Worm (Caenorhabditis elegans) whole organism, early embryonic: ENCODE data around the gene K05B2.2.

ENCODE experiments used
- B0310.2 ChIP-seq: sonication (generic microtip); optimal IDR thresholded peaks from 2 replicates; lab custom pipeline; 2016; ENCODE audit warnings: mild to moderate bottlenecking, missing genetic modification characterization, missing compliant biosample characterization
- F13C5.2 ChIP-seq: sonication (generic microtip); optimal IDR thresholded peaks from 2 replicates; lab custom pipeline; 2017; ENCODE audit warnings: mild to moderate bottlenecking, missing genetic modification characterization, inconsistent platforms, missing compliant biosample characterization
- aly-1 ChIP-seq: sonication (generic microtip); optimal IDR thresholded peaks from 2 replicates; lab custom pipeline; 2016; ENCODE audit warnings: missing genetic modification characterization, missing compliant biosample characterization
- ama-1 ChIP-seq: fragments of 150-350 bp; optimal IDR thresholded peaks from 2 replicates; lab custom pipeline; 2014
- ceh-13 ChIP-seq: fragments of 200-800 bp; sonication (Bioruptor generic); optimal IDR thresholded peaks from 2 replicates; lab custom pipeline; 2018; ENCODE audit warnings: mild to moderate bottlenecking, missing genetic modification characterization, missing compliant biosample characterization
- ceh-36 ChIP-seq: sonication (generic microtip); optimal IDR thresholded peaks from 2 replicates; lab custom pipeline; 2016; ENCODE audit warnings: missing genetic modification characterization, inconsistent platforms, missing compliant biosample characterization
- ets-7 ChIP-seq: sonication (generic microtip); optimal IDR thresholded peaks from 2 replicates; lab custom pipeline; 2016; ENCODE audit warnings: missing genotype, missing genetic modification characterization, missing compliant biosample characterization
- flt-1 ChIP-seq: fragments of 200-800 bp; sonication (Bioruptor generic); IDR thresholded peaks from 2 replicates; pipeline ENCODE4 v1.3.6; 2022; ENCODE audit warnings: missing genetic modification characterization, missing compliant biosample characterization
- hmbx-1 ChIP-seq: sonication (generic microtip); optimal IDR thresholded peaks from 2 replicates; lab custom pipeline; 2016; ENCODE audit warnings: mild to moderate bottlenecking, missing genetic modification characterization, missing compliant biosample characterization
- hmg-4 ChIP-seq: fragments of 200-800 bp; sonication (Bioruptor generic); optimal IDR thresholded peaks from 2 replicates; lab custom pipeline; 2018; ENCODE audit warnings: mild to moderate bottlenecking, missing genetic modification characterization, missing compliant biosample characterization
- hnd-1 ChIP-seq: sonication (generic microtip); optimal IDR thresholded peaks from 2 replicates; lab custom pipeline; 2016; ENCODE audit warnings: missing genetic modification characterization, missing compliant biosample characterization
- pes-1 ChIP-seq: fragments of 200-800 bp; sonication (Bioruptor generic); IDR thresholded peaks from 2 replicates; pipeline ENCODE4 v1.3.6; 2022; ENCODE audit warnings: missing genetic modification reagents, missing genetic modification characterization, missing compliant biosample characterization
- scrt-1 ChIP-seq: fragments of 200-800 bp; sonication (Bioruptor generic); IDR thresholded peaks from 2 replicates; pipeline ENCODE4 v1.3.6; 2022; ENCODE audit warnings: missing genetic modification characterization, missing compliant biosample characterization
- sea-1 ChIP-seq: fragments of 200-800 bp; sonication (Bioruptor generic); conservative IDR thresholded peaks from 2 replicates; pipeline ENCODE4 v1.3.6; 2022; ENCODE audit warnings: missing genetic modification characterization, missing compliant biosample characterization
- tbx-11 ChIP-seq: fragments of 200-800 bp; sonication (Bioruptor generic); IDR thresholded peaks from 2 replicates; pipeline ENCODE4 v1.3.6; 2022; ENCODE audit warnings: missing genetic modification characterization, missing compliant biosample characterization
- tbx-37 ChIP-seq: fragments of 200-800 bp; sonication (Bioruptor generic); conservative IDR thresholded peaks from 2 replicates; pipeline ENCODE4 v1.3.6; 2022; ENCODE audit warnings: missing genetic modification reagents, missing genetic modification characterization, missing compliant biosample characterization
- tra-4 ChIP-seq: sonication (generic microtip); optimal IDR thresholded peaks from 2 replicates; lab custom pipeline; 2017; ENCODE audit warnings: missing genetic modification characterization, missing compliant biosample characterization

The K05B2.2 gene

ce11 chrX:4928118-4928517 lies 22.2 kb downstream of the K05B2.2 start:
- TF ChIP-seq aly-1 (tag; lab: Kevin White, UChicago) (no peak), pes-1 (no peak), hnd-1 (tag; lab: Kevin White, UChicago) (no peak), ceh-36 (tag; lab: Kevin White, UChicago) (no peak), B0310.2 (tag; lab: Kevin White, UChicago) (no peak), ama-1 (lab: Kevin White, UChicago) (no peak), sea-1 (GFP tag; lab: Robert Waterston, UW) (no peak), flt-1 (GFP tag; lab: Robert Waterston, UW) (no peak), F13C5.2 (no peak), tbx-11 (GFP tag; lab: Robert Waterston, UW) (no peak), ceh-13 (GFP tag; lab: Kevin White, UChicago) (no peak), tbx-37 (GFP tag; lab: Robert Waterston, UW) (no peak), scrt-1 (GFP tag; lab: Robert Waterston, UW) (no peak), tra-4 (no peak), hmbx-1 (no peak), ets-7 (tag; lab: Kevin White, UChicago) (no peak), hmg-4 (GFP tag; lab: Kevin White, UChicago) (no peak)

- TF ChIP-seq tra-4 (no peak), F13C5.2 (no peak), aly-1 (tag; lab: Kevin White, UChicago) (no peak), flt-1 (GFP tag; lab: Robert Waterston, UW) (no peak)
Observed at ce11 chrX:4929657-4930056, 23.8 kb downstream of the K05B2.2 start, which contains the start of gene mct-4. mct-4 (minus strand) TSS chrX:4929757.

DNA sequence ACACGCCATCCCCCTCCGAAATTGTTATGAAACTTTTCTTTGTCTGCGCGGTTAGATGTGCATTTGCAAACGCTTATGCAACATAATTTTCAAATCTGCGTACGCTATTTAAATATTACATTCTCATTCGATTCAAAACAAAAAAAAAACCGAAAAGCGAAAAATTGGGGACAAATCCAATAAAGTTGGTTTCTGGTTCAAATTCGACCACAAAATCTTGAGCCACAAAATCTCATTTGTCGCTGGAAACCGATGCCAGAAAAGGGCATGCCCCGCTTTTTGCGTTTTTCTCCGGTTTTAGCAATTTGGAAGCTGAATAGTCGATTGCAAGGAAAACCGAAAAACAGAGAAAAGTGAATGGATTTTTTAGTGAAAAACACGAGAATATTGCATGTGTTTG lies 26.1 kb downstream of the K05B2.2 start:
- TF ChIP-seq scrt-1 (GFP tag; lab: Robert Waterston, UW), result no peak
- no peak for TF ChIP-seq tbx-37 (GFP tag; lab: Robert Waterston, UW)
- no peak for TF ChIP-seq B0310.2 (tag; lab: Kevin White, UChicago)
- TF ChIP-seq ama-1 (lab: Kevin White, UChicago), result no peak

- TF ChIP-seq F13C5.2 (no peak), tra-4 (no peak), hnd-1 (tag; lab: Kevin White, UChicago) (no peak), pes-1 (no peak), tbx-37 (GFP tag; lab: Robert Waterston, UW) (no peak), sea-1 (GFP tag; lab: Robert Waterston, UW) (no peak), tbx-11 (GFP tag; lab: Robert Waterston, UW) (no peak), scrt-1 (GFP tag; lab: Robert Waterston, UW) (no peak), ama-1 (lab: Kevin White, UChicago) (no peak), ceh-36 (tag; lab: Kevin White, UChicago) (no peak), aly-1 (tag; lab: Kevin White, UChicago) (no peak), hmbx-1 (no peak)
Observed at ce11 chrX:4932964-4933363, 27.1 kb downstream of the K05B2.2 start.

DNA sequence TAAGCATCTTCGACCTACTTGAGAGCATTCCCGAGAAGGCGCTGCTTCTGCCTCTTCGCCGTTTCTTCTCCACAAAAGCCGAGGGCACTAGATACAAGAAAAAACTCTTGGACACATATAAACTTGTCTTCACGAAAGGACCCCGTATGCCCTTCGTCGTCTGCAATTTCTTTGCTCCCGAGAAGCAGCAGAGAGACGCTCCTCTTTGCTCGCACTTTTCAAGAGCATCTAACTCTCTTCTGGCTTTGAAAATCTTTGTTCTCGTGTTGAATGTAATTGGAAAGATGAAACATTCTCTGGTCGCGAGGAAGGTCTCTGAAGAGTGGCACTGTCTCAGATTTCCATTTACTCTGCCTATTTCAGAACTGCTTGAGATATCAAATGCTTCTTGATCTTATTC lies 33.1 kb downstream of the K05B2.2 start:
- TF ChIP-seq tbx-11 (GFP tag; lab: Robert Waterston, UW) (no peak), tra-4 (no peak), F13C5.2 (no peak), flt-1 (GFP tag; lab: Robert Waterston, UW) (no peak), ceh-36 (tag; lab: Kevin White, UChicago) (no peak), tbx-37 (GFP tag; lab: Robert Waterston, UW) (no peak), sea-1 (GFP tag; lab: Robert Waterston, UW) (no peak), hnd-1 (tag; lab: Kevin White, UChicago) (no peak)

ce11 chrX:4947749-4948148 lies 41.9 kb downstream of the K05B2.2 start, which contains the start of gene tyra-3:
tyra-3 (plus strand) TSS chrX:4948049.
- no peak for TF ChIP-seq scrt-1 (GFP tag; lab: Robert Waterston, UW)
- TF ChIP-seq hnd-1 (tag; lab: Kevin White, UChicago), result no peak
- no peak for TF ChIP-seq flt-1 (GFP tag; lab: Robert Waterston, UW)
- no peak for TF ChIP-seq ceh-36 (tag; lab: Kevin White, UChicago)
- TF ChIP-seq F13C5.2, result no peak
- no peak for TF ChIP-seq hmg-4 (GFP tag; lab: Kevin White, UChicago)
- no peak for TF ChIP-seq hmbx-1
- no peak for TF ChIP-seq ama-1 (lab: Kevin White, UChicago)
- no peak for TF ChIP-seq ceh-13 (GFP tag; lab: Kevin White, UChicago)
- no peak for TF ChIP-seq tra-4
- TF ChIP-seq B0310.2 (tag; lab: Kevin White, UChicago), result no peak
- TF ChIP-seq ets-7 (tag; lab: Kevin White, UChicago), result no peak
- no peak for TF ChIP-seq tbx-37 (GFP tag; lab: Robert Waterston, UW)
- no peak for TF ChIP-seq aly-1 (tag; lab: Kevin White, UChicago)

DNA sequence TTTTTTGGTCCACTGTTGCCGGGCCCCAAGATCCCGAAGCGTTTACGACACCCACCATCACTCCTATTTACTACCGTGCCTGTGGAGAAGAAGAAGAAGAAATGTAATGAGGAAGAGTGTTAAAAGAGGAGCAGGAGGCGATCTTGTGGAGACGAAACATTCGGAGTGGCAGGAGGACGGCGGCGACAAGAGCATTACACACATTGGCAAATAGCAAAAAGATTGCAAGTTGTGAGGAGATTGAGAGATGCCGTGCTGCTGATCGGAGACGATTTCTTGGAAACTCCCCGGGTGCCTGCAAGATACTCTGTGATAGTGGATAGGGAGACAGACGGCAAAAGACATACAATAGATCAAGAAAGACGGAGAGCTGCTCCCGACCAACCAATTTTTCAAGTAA lies 51.4 kb downstream of the K05B2.2 start, which contains the start of gene M03F4.4:
Gene M03F4.4 (minus strand): TSS at position 160 of the 400 bp plus-strand sequence.
- TF ChIP-seq tra-4, result no peak
- TF ChIP-seq aly-1 (tag; lab: Kevin White, UChicago), result no peak
- TF ChIP-seq hmg-4 (GFP tag; lab: Kevin White, UChicago), result peak; percentile 1
- TF ChIP-seq hmbx-1, result no peak
- TF ChIP-seq ets-7 (tag; lab: Kevin White, UChicago), result no peak

DNA sequence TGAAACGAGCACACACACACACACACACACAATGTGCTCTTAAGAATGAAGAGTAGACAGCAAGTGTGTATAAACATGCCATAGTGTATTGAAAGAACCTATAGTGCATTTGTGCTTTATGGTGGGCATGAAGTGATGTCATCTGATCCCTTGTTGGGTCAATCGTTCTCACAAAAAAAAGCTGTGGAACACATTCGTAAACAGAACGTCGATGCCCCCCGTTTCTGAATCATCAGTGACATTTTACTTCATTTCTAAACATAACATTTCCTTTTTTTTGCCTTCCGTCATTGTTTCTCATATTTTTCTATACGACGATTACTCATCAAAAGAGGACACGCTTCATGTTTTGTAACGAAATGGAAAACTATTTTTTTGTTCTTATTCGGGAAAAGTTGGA lies 53.1 kb downstream of the K05B2.2 start:
- no peak for TF ChIP-seq sea-1 (GFP tag; lab: Robert Waterston, UW)
- TF ChIP-seq B0310.2 (tag; lab: Kevin White, UChicago), result no peak
- TF ChIP-seq ets-7 (tag; lab: Kevin White, UChicago), result no peak
- no peak for TF ChIP-seq hmg-4 (GFP tag; lab: Kevin White, UChicago)
- no peak for TF ChIP-seq scrt-1 (GFP tag; lab: Robert Waterston, UW)
- TF ChIP-seq pes-1, result no peak
- no peak for TF ChIP-seq F13C5.2
- no peak for TF ChIP-seq tra-4
